Fruit fly (Drosophila melanogaster) S2 (cell line): ENCODE measurements around the gene Ist1.

Source experiments
- CG8478 ChIP-seq: fragments of >200 bp; optimal IDR thresholded peaks from 2 replicates; lab custom pipeline; 2018
- CTCF ChIP-seq, 2 experiments: fragments of >200 bp; optimal IDR thresholded peaks; 2 replicates each; lab custom pipeline; 2018

dm6 chr3L:6777614-6778013, 21.3 kb upstream of the Ist1 start:
- no peak for TF ChIP-seq CTCF (optimal IDR thresholded peaks at IDR 0.05; lab: Kevin White, UChicago)
- TF ChIP-seq CG8478 (lab: Kevin White, UChicago) = no peak
